Worm (Caenorhabditis elegans) whole organism, L1 larva: ENCODE measurements around the gene idpc-2.

Experiments
- C04F5.9 ChIP-seq: sonication (generic microtip); optimal IDR thresholded peaks from 2 replicates; lab custom pipeline; 2016; ENCODE audit warnings: missing genetic modification characterization, missing compliant biosample characterization
- C34B4.2 ChIP-seq: sonication (generic microtip); optimal IDR thresholded peaks from 2 replicates; lab custom pipeline; 2017; ENCODE audit warnings: mild to moderate bottlenecking, missing genetic modification characterization, missing compliant biosample characterization
- aha-1 ChIP-seq: fragments of 150-350 bp; optimal IDR thresholded peaks from 2 replicates; lab custom pipeline; 2014; ENCODE audit warnings: missing biosample characterization, missing genetic modification characterization
- alr-1 ChIP-seq: fragments of 200-800 bp; sonication (Bioruptor generic); optimal IDR thresholded peaks from 2 replicates; lab custom pipeline; 2018; ENCODE audit warnings: borderline replicate concordance, mild to moderate bottlenecking, missing genetic modification characterization, missing compliant biosample characterization
- aly-2 ChIP-seq: fragments of 150-350 bp; optimal IDR thresholded peaks from 2 replicates; lab custom pipeline; 2014; ENCODE audit warnings: missing biosample characterization, missing genetic modification characterization
- blmp-1 ChIP-seq: fragments of 150-350 bp; optimal IDR thresholded peaks from 2 replicates; lab custom pipeline; 2014; ENCODE audit warnings: missing biosample characterization, missing genetic modification characterization
- ceh-63 ChIP-seq: fragments of 200-800 bp; sonication (Bioruptor generic); optimal IDR thresholded peaks from 2 replicates; lab custom pipeline; 2018; ENCODE audit warnings: mild to moderate bottlenecking, missing genetic modification characterization, missing compliant biosample characterization
- ceh-82 ChIP-seq, 3 experiments: fragments of 150-350 bp in 1 of 3; sonication (generic microtip) in 2 of 3; optimal IDR thresholded peaks; 2 replicates each; lab custom pipeline; 2014 to 2017; ENCODE audit warnings: missing biosample characterization in 3 of 3, missing genetic modification characterization in 3 of 3
- ceh-90 ChIP-seq: sonication (generic microtip); optimal IDR thresholded peaks from 2 replicates; lab custom pipeline; 2016; ENCODE audit warnings: missing genetic modification characterization, missing compliant biosample characterization
- ces-1 ChIP-seq: fragments of 150-350 bp; optimal IDR thresholded peaks from 2 replicates; lab custom pipeline; 2014; ENCODE audit warnings: missing biosample characterization, missing genetic modification reagents, missing genetic modification characterization
- dpl-1 ChIP-seq, 3 experiments: fragments of 150-350 bp in 2 of 3; sonication (generic microtip) in 1 of 3; optimal IDR thresholded peaks; 2 replicates each; lab custom pipeline; 2014 to 2017; ENCODE audit warnings: missing biosample characterization in 3 of 3, missing genetic modification characterization in 3 of 3, missing genetic modification reagents in 3 of 3
- dsc-1 ChIP-seq: sonication (generic microtip); optimal IDR thresholded peaks from 2 replicates; lab custom pipeline; 2016; ENCODE audit warnings: mild to moderate bottlenecking, missing genetic modification characterization, missing compliant biosample characterization
- efl-3 ChIP-seq: fragments of 200-800 bp; sonication (Bioruptor generic); optimal IDR thresholded peaks from 2 replicates; lab custom pipeline; 2018; ENCODE audit warnings: mild to moderate bottlenecking, missing genetic modification characterization, missing compliant biosample characterization
- egl-13 ChIP-seq: sonication (generic microtip); optimal IDR thresholded peaks from 2 replicates; lab custom pipeline; 2016; ENCODE audit warnings: missing genotype, missing genetic modification reagents, missing genetic modification characterization, missing compliant biosample characterization
- egl-27 ChIP-seq, 2 experiments: fragments of 150-350 bp in 1 of 2; sonication (generic microtip); optimal IDR thresholded peaks; 3 replicates each; lab custom pipeline; 2017 to 2018; ENCODE audit warnings: missing biosample characterization in 2 of 2, missing genetic modification characterization in 2 of 2, missing genetic modification reagents in 2 of 2
- elt-2 ChIP-seq: sonication (generic microtip); optimal IDR thresholded peaks from 2 replicates; lab custom pipeline; 2016; ENCODE audit warnings: missing genetic modification characterization, mild to moderate bottlenecking, inconsistent platforms, missing compliant biosample characterization, missing genetic modification reagents
- elt-3 ChIP-seq, 6 experiments: fragments of 150-350 bp in 1 of 6; sonication (generic microtip); optimal IDR thresholded peaks; 2 replicates each; lab custom pipeline; 2017 to 2018; ENCODE audit warnings: missing biosample characterization in 6 of 6, missing genetic modification characterization in 6 of 6, inconsistent platforms in 1 of 6
- fkh-10 ChIP-seq: sonication (generic microtip); optimal IDR thresholded peaks from 2 replicates; lab custom pipeline; 2017; ENCODE audit warnings: missing biosample characterization, missing genetic modification reagents, missing genetic modification characterization
- fkh-8 ChIP-seq: sonication (generic microtip); optimal IDR thresholded peaks from 2 replicates; lab custom pipeline; 2016; ENCODE audit warnings: mild to moderate bottlenecking, missing genetic modification characterization, missing compliant biosample characterization
- fos-1 ChIP-seq: fragments of 150-350 bp; optimal IDR thresholded peaks from 2 replicates; lab custom pipeline; 2014; ENCODE audit warnings: missing biosample characterization, missing genetic modification characterization
- hlh-4 ChIP-seq: sonication (generic microtip); optimal IDR thresholded peaks from 2 replicates; lab custom pipeline; 2016; ENCODE audit warnings: mild to moderate bottlenecking, missing genetic modification characterization, missing compliant biosample characterization
- hpl-2 ChIP-seq: fragments of 150-350 bp; optimal IDR thresholded peaks from 2 replicates; lab custom pipeline; 2014; ENCODE audit warnings: missing biosample characterization, missing genetic modification reagents, missing genetic modification characterization
- irx-1 ChIP-seq: sonication (generic microtip); optimal IDR thresholded peaks from 2 replicates; lab custom pipeline; 2016; ENCODE audit warnings: missing genetic modification characterization, missing compliant biosample characterization
- lin-13 ChIP-seq: fragments of 150-350 bp; optimal IDR thresholded peaks from 2 replicates; lab custom pipeline; 2014; ENCODE audit warnings: missing biosample characterization, missing genetic modification reagents, missing genetic modification characterization
- lin-14 ChIP-seq: fragments of 200-800 bp; sonication (Bioruptor generic); optimal IDR thresholded peaks from 2 replicates; lab custom pipeline; 2018; ENCODE audit warnings: mild to moderate bottlenecking, missing genetic modification characterization, moderate library complexity, missing compliant biosample characterization
- lin-35 ChIP-seq, 2 experiments: fragments of 150-350 bp; optimal IDR thresholded peaks; 2 replicates each; lab custom pipeline; 2014; ENCODE audit warnings: missing biosample characterization in 2 of 2, missing genetic modification characterization in 2 of 2, missing genetic modification reagents in 2 of 2
- lin-39 ChIP-seq: fragments of 150-350 bp; optimal IDR thresholded peaks from 2 replicates; lab custom pipeline; 2014; ENCODE audit warnings: missing biosample characterization, missing genetic modification reagents, missing genetic modification characterization
- lir-3 ChIP-seq: sonication (generic microtip); optimal IDR thresholded peaks from 2 replicates; lab custom pipeline; 2016; ENCODE audit warnings: mild to moderate bottlenecking, missing genetic modification characterization, moderate library complexity, missing compliant biosample characterization; ENCODE audit not compliant: poor library complexity
- lsy-2 ChIP-seq, 2 experiments: fragments of 150-350 bp; optimal IDR thresholded peaks; 2 replicates each; lab custom pipeline; 2014; ENCODE audit warnings: missing biosample characterization in 2 of 2, missing genetic modification characterization in 2 of 2
- nhr-11 ChIP-seq: fragments of 150-350 bp; optimal IDR thresholded peaks from 2 replicates; lab custom pipeline; 2014; ENCODE audit warnings: missing biosample characterization, missing genetic modification characterization
- nhr-19 ChIP-seq: fragments of 200-800 bp; sonication (Bioruptor generic); conservative IDR thresholded peaks from 2 replicates; pipeline ENCODE4 v1.3.6; 2022; ENCODE audit warnings: missing genetic modification characterization, missing compliant biosample characterization
- nhr-20 ChIP-seq: sonication (generic microtip); optimal IDR thresholded peaks from 2 replicates; lab custom pipeline; 2016; ENCODE audit warnings: mild to moderate bottlenecking, missing genetic modification characterization, missing compliant biosample characterization
- nhr-237 ChIP-seq: fragments of 150-350 bp; optimal IDR thresholded peaks from 2 replicates; lab custom pipeline; 2014; ENCODE audit warnings: missing biosample characterization, missing genetic modification characterization
- nhr-28 ChIP-seq: fragments of 150-350 bp; optimal IDR thresholded peaks from 2 replicates; lab custom pipeline; 2014; ENCODE audit warnings: missing biosample characterization, missing genetic modification characterization
- nhr-76 ChIP-seq: sonication (generic microtip); optimal IDR thresholded peaks from 2 replicates; lab custom pipeline; 2017; ENCODE audit warnings: missing biosample characterization, missing genetic modification characterization
- nhr-84 ChIP-seq: sonication (generic microtip); optimal IDR thresholded peaks from 2 replicates; lab custom pipeline; 2017; ENCODE audit warnings: missing biosample characterization, missing genetic modification characterization
- nhr-85 ChIP-seq: sonication (generic microtip); peaks from one replicate; lab custom pipeline; 2016; ENCODE audit warnings: missing genetic modification characterization, inconsistent platforms, missing compliant biosample characterization
- pag-3 ChIP-seq: sonication (generic microtip); optimal IDR thresholded peaks from 2 replicates; lab custom pipeline; 2017; ENCODE audit warnings: missing genetic modification characterization, mild to moderate bottlenecking, missing compliant biosample characterization, antibody characterized with exemption, borderline replicate concordance; ENCODE audit not compliant: insufficient read depth
- pqm-1 ChIP-seq: sonication (generic microtip); optimal IDR thresholded peaks from 3 replicates; lab custom pipeline; 2017; ENCODE audit warnings: missing biosample characterization, missing genetic modification characterization
- rnt-1 ChIP-seq: sonication (generic microtip); optimal IDR thresholded peaks from 2 replicates; lab custom pipeline; 2016; ENCODE audit warnings: mild to moderate bottlenecking, missing genetic modification characterization, moderate library complexity, missing compliant biosample characterization
- snu-23 ChIP-seq: sonication (generic microtip); optimal IDR thresholded peaks from 2 replicates; lab custom pipeline; 2016; ENCODE audit warnings: missing genetic modification characterization, missing compliant biosample characterization
- sptf-1 ChIP-seq: fragments of 150-350 bp; optimal IDR thresholded peaks from 2 replicates; lab custom pipeline; 2014; ENCODE audit warnings: missing biosample characterization, missing genetic modification characterization
- sup-37 ChIP-seq: fragments of 200-800 bp; sonication (Bioruptor generic); optimal IDR thresholded peaks from 2 replicates; lab custom pipeline; 2018; ENCODE audit warnings: mild to moderate bottlenecking, missing genetic modification characterization, missing compliant biosample characterization
- swsn-7 ChIP-seq: sonication (generic microtip); optimal IDR thresholded peaks from 2 replicates; lab custom pipeline; 2016; ENCODE audit warnings: missing genetic modification characterization, missing compliant biosample characterization
- tlp-1 ChIP-seq: fragments of 150-350 bp; optimal IDR thresholded peaks from 2 replicates; lab custom pipeline; 2014; ENCODE audit warnings: missing biosample characterization, missing genetic modification characterization
- unc-30 ChIP-seq: sonication (generic microtip); optimal IDR thresholded peaks from 2 replicates; lab custom pipeline; 2017; ENCODE audit warnings: missing biosample characterization, missing genetic modification characterization
- unc-98 ChIP-seq: fragments of 200-800 bp; sonication (Bioruptor generic); IDR thresholded peaks from 2 replicates; pipeline ENCODE4 v1.3.6; 2022; ENCODE audit warnings: missing genetic modification characterization, missing compliant biosample characterization
- vab-15 ChIP-seq: sonication (generic microtip); optimal IDR thresholded peaks from 2 replicates; lab custom pipeline; 2017; ENCODE audit warnings: missing genotype, mild to moderate bottlenecking, missing genetic modification characterization, missing compliant biosample characterization
- zag-1 ChIP-seq: fragments of 150-350 bp; optimal IDR thresholded peaks from 2 replicates; lab custom pipeline; 2014; ENCODE audit warnings: missing biosample characterization, missing genetic modification characterization
- zip-4 ChIP-seq: fragments of 200-800 bp; sonication (Bioruptor generic); optimal IDR thresholded peaks from 2 replicates; lab custom pipeline; 2018; ENCODE audit warnings: mild to moderate bottlenecking, missing genetic modification characterization, moderate library complexity, missing compliant biosample characterization
- ztf-11 ChIP-seq, 2 experiments: sonication (generic microtip); optimal IDR thresholded peaks; 2 replicates each; lab custom pipeline; 2016 to 2017; ENCODE audit warnings: missing genetic modification characterization in 2 of 2, missing biosample characterization in 1 of 2, missing compliant biosample characterization in 1 of 2

The idpc-2 gene

DNA sequence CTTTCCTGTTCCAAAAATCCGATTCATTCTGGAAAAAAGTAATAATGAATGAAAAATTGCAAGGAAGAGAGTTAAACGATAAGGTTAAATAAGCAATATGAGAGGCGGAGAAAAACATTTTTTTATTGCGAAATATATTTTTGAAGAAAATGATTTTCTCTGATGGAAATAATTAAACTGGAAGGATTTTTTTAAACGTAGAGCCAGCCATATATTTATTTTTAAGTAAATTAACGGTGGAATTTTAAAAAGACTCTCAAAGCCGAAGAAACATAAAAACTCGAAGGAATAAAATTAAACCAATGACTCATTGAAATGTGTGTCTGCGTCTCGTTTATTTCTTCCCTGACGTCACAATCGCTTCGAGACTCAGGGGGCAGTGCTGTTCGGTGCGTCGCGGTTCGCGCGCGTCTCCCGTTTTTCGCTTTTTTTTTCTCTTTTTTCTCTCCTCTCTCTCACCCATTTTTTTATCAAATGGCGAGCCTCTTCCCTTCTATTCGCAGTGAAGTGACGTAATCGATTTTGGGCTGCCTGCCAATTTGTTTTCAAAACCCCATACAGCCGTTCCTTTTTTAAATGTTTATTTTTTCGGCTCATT lies 14.9 kb downstream of the idpc-2 start, which contains the start of gene vps-60 (continued):
- TF ChIP-seq C34B4.2 (tag; lab: Kevin White, UChicago) = no peak
- peak; percentile 67 for TF ChIP-seq aly-2
- TF ChIP-seq snu-23 (GFP tag; lab: Kevin White, UChicago) = peak; percentile 96
- TF ChIP-seq nhr-19 (GFP tag; lab: Robert Waterston, UW) = peak; percentile 93
- peak; percentile 94 for TF ChIP-seq swsn-7
- peak; percentile 96 for TF ChIP-seq nhr-85 (tag; lab: Kevin White, UChicago)
- peak; percentile 98 for TF ChIP-seq fkh-8 (tag; lab: Kevin White, UChicago)
- no peak for TF ChIP-seq hlh-4
- TF ChIP-seq egl-27 (tag; optimal IDR thresholded peaks at IDR 0.05; lab: Kevin White, UChicago) = peak; percentile 52 to 57
- TF ChIP-seq nhr-28 (tag; lab: Kevin White, UChicago) = no peak
- TF ChIP-seq ces-1 (GFP tag; lab: Kevin White, UChicago) = no peak
- TF ChIP-seq lir-3 (tag; lab: Kevin White, UChicago) = peak; percentile 60
- TF ChIP-seq rnt-1 (tag; lab: Kevin White, UChicago) = peak; percentile 89
- peak; percentile 98 for TF ChIP-seq fos-1 (tag; lab: Kevin White, UChicago)
- TF ChIP-seq zip-4 (GFP tag; lab: Kevin White, UChicago) = peak; percentile 55
- TF ChIP-seq vab-15 (tag; lab: Kevin White, UChicago) = no peak
- no peak for TF ChIP-seq nhr-84 (tag; lab: Kevin White, UChicago)
- TF ChIP-seq fkh-10 = peak; percentile 85
- no peak for TF ChIP-seq pqm-1 (tag; lab: Kevin White, UChicago)
- TF ChIP-seq ceh-63 (GFP tag; lab: Kevin White, UChicago) = no peak
- TF ChIP-seq aha-1 = peak; percentile 22
- no peak for TF ChIP-seq sup-37
- TF ChIP-seq elt-3 (tag; optimal IDR thresholded peaks at IDR 0.05; lab: Kevin White, UChicago) = peak in 5 of 6 experiments; percentile 48 to 91 (median 72)
- TF ChIP-seq hpl-2 = peak; percentile 34
- peak; percentile 98 for TF ChIP-seq lin-14 (GFP tag; lab: Kevin White, UChicago)
- no peak for TF ChIP-seq unc-98 (GFP tag; lab: Robert Waterston, UW)
- TF ChIP-seq ceh-82 (tag; optimal IDR thresholded peaks at IDR 0.05; lab: Kevin White, UChicago) = peak; percentile 75 to 95 (median 82)
- TF ChIP-seq nhr-11 (tag; lab: Kevin White, UChicago) = peak; percentile 37
- peak; percentile 83 for TF ChIP-seq zag-1 (tag; lab: Kevin White, UChicago)
- peak; percentile 29 for TF ChIP-seq C04F5.9 (tag; lab: Kevin White, UChicago)
- peak; percentile 79 for TF ChIP-seq irx-1 (tag; lab: Kevin White, UChicago)
- peak; percentile 2 for TF ChIP-seq nhr-76 (tag; lab: Kevin White, UChicago)
- peak; percentile 97 for TF ChIP-seq blmp-1 (tag; lab: Kevin White, UChicago)
- peak; percentile 87 to 90 for TF ChIP-seq lin-35 (GFP tag; optimal IDR thresholded peaks at IDR 0.05; lab: Kevin White, UChicago)
- TF ChIP-seq ceh-90 = peak; percentile 47
- TF ChIP-seq nhr-237 (tag; lab: Kevin White, UChicago) = peak; percentile 84
- TF ChIP-seq tlp-1 (tag; lab: Kevin White, UChicago) = no peak
- peak; percentile 79 for TF ChIP-seq elt-2 (tag; lab: Kevin White, UChicago)
- no peak for TF ChIP-seq sptf-1 (tag; lab: Kevin White, UChicago)
- TF ChIP-seq lin-13 (GFP tag; lab: Kevin White, UChicago) = peak; percentile 89
- TF ChIP-seq lsy-2 (tag; optimal IDR thresholded peaks at IDR 0.05; lab: Kevin White, UChicago) = peak; percentile 89 to 96
- peak; percentile 88 for TF ChIP-seq egl-13 (tag; lab: Kevin White, UChicago)
- TF ChIP-seq unc-30 (tag; lab: Kevin White, UChicago) = no peak
- no peak for TF ChIP-seq efl-3
- peak in 1 of 2 experiments; percentile 46 for TF ChIP-seq ztf-11 (tag; optimal IDR thresholded peaks at IDR 0.05; lab: Kevin White, UChicago)
- TF ChIP-seq alr-1 = no peak
- peak; percentile 96 for TF ChIP-seq nhr-20 (tag; lab: Kevin White, UChicago)
- peak; percentile 48 for TF ChIP-seq lin-39
- TF ChIP-seq dsc-1 (tag; lab: Kevin White, UChicago) = peak; percentile 91
- peak; percentile 73 to 82 (median 81) for TF ChIP-seq dpl-1 (GFP tag; optimal IDR thresholded peaks at IDR 0.05; lab: Kevin White, UChicago)
- TF ChIP-seq pag-3 (tag; lab: Kevin White, UChicago) = no peak
